Worm (Caenorhabditis elegans) whole organism, young adult: Measurements from ENCODE around the gene W09C2.8.

ENCODE experiments used
- F33H1.4 ChIP-seq: fragments of 200-800 bp; sonication (Bioruptor generic); IDR thresholded peaks from 2 replicates; pipeline ENCODE4 v1.3.6; 2022; ENCODE audit warnings: missing genetic modification reagents, missing genetic modification characterization, missing compliant biosample characterization
- F52B5.7 ChIP-seq: sonication (generic microtip); optimal IDR thresholded peaks from 2 replicates; lab custom pipeline; 2016; ENCODE audit warnings: mild to moderate bottlenecking, missing genetic modification characterization, missing compliant biosample characterization
- F55B11.4 ChIP-seq: sonication (generic microtip); optimal IDR thresholded peaks from 2 replicates; lab custom pipeline; 2016; ENCODE audit warnings: missing compliant biosample characterization, missing genetic modification characterization, borderline replicate concordance; ENCODE audit not compliant: insufficient read depth
- ZK185.1 ChIP-seq: sonication (generic microtip); optimal IDR thresholded peaks from 2 replicates; lab custom pipeline; 2016; ENCODE audit warnings: mild to moderate bottlenecking, missing genetic modification characterization, missing compliant biosample characterization; ENCODE audit not compliant: poor library complexity, severe bottlenecking
- bed-2 ChIP-seq: fragments of 200-800 bp; sonication (Bioruptor generic); IDR thresholded peaks from 2 replicates; pipeline ENCODE4 v1.3.6; 2022; ENCODE audit warnings: missing genetic modification reagents, missing genetic modification characterization, missing compliant biosample characterization
- ceh-91 ChIP-seq: fragments of 200-800 bp; sonication (Bioruptor generic); IDR thresholded peaks from 2 replicates; pipeline ENCODE4 v1.3.6; 2022; ENCODE audit warnings: missing genetic modification reagents, missing genetic modification characterization, missing compliant biosample characterization
- gei-17 ChIP-seq: fragments of 200-800 bp; sonication (Bioruptor generic); optimal IDR thresholded peaks from 2 replicates; lab custom pipeline; 2018; ENCODE audit warnings: mild to moderate bottlenecking, missing genetic modification characterization, missing compliant biosample characterization
- nhr-90 ChIP-seq: sonication (generic microtip); optimal IDR thresholded peaks from 2 replicates; lab custom pipeline; 2016; ENCODE audit warnings: missing genotype, mild to moderate bottlenecking, missing genetic modification characterization, missing compliant biosample characterization
- zim-3 ChIP-seq: sonication (generic microtip); optimal IDR thresholded peaks from 2 replicates; lab custom pipeline; 2017; ENCODE audit warnings: mild to moderate bottlenecking, missing genetic modification characterization, moderate library complexity, missing compliant biosample characterization

DNA sequence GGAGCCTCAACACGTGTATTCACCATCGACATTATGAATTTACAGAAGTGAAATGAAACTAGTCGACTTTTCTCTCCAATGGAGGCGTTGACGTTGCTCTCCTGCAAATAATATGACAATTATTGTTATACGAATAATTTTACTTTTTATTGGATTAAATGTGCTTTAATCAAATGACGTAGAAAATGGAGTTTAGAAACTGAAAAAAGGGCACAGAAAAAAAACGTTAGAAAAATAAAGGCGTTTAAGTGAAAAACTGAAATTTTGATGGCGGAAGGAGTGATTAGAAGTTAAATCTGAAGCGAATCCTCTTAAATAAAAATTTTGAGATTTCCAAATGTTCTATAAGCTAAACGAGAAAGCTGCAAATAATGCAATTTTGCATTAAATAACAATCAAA is 44.2 kb downstream of the W09C2.8 start, which contains the start of gene npr-2:
- TF ChIP-seq nhr-90 (tag; lab: Kevin White, UChicago) (no peak), gei-17 (GFP tag; lab: Kevin White, UChicago) (no peak), zim-3 (tag; lab: Kevin White, UChicago) (no peak), bed-2 (GFP tag; lab: Robert Waterston, UW) (no peak), ZK185.1 (tag; lab: Kevin White, UChicago) (no peak), ceh-91 (GFP tag; lab: Robert Waterston, UW) (no peak), F52B5.7 (tag; lab: Kevin White, UChicago) (no peak), F33H1.4 (GFP tag; lab: Robert Waterston, UW) (no peak), F55B11.4 (no peak)
